Worm (Caenorhabditis elegans) whole organism, L2 larva: ENCODE results near the gene F28F8.9.
"Not testable (repeated sequence)": the region's sequence is repeated elsewhere in the genome, so short reads cannot be mapped to it uniquely, and the experiment has no call there.

Source experiments
- nhr-11 ChIP-seq: fragments of 150-350 bp; optimal IDR thresholded peaks from 2 replicates; lab custom pipeline; 2014; ENCODE audit warnings: missing biosample characterization, missing genetic modification characterization
- sem-4 ChIP-seq: fragments of 150-350 bp; optimal IDR thresholded peaks from 2 replicates; lab custom pipeline; 2014; ENCODE audit warnings: missing biosample characterization, missing genetic modification reagents, missing genetic modification characterization
- unc-39 ChIP-seq: fragments of 150-350 bp; optimal IDR thresholded peaks from 2 replicates; lab custom pipeline; 2014; ENCODE audit warnings: missing biosample characterization, missing genetic modification characterization

- not testable (repeated sequence) for TF ChIP-seq unc-39; nhr-11 (tag; lab: Kevin White, UChicago); sem-4 (tag; lab: Kevin White, UChicago)
Observed at ce11 chrV:15590183-15590667, 11.8 kb upstream of the F28F8.9 start, which contains the start of gene F28F8.7.
